Fruit fly (Drosophila melanogaster) whole organism, adult: ENCODE results near the gene Ugt35E2.

Source experiments
- CG14711 ChIP-seq: fragments of 200-800 bp; sonication (Bioruptor generic); optimal IDR thresholded peaks from 2 replicates; lab custom pipeline; 2018; ENCODE audit warnings: missing biosample characterization, mild to moderate bottlenecking, missing genetic modification characterization, moderate library complexity
- CG7045 ChIP-seq: fragments of 200-800 bp; sonication (Bioruptor generic); optimal IDR thresholded peaks from 2 replicates; lab custom pipeline; 2017; ENCODE audit warnings: missing biosample characterization, mild to moderate bottlenecking, missing genetic modification characterization
- cic ChIP-seq: fragments of 200-800 bp; sonication (Bioruptor generic); optimal IDR thresholded peaks from 2 replicates; lab custom pipeline; 2017; ENCODE audit warnings: missing biosample characterization, mild to moderate bottlenecking, missing genetic modification characterization, moderate library complexity

- TF ChIP-seq cic (GFP tag; lab: Kevin White, UChicago): peak; percentile 60
- TF ChIP-seq CG14711 (tag; lab: Kevin White, UChicago): peak; percentile 36
- TF ChIP-seq CG7045 (GFP tag; lab: Kevin White, UChicago): peak; percentile 49
Measured at dm6 chr3R:11178300-11178699, 10.5 kb upstream of the Ugt35E2 start.
